Worm (Caenorhabditis elegans) whole organism, late embryonic: Measurements from ENCODE around the gene K08D9.4.

ENCODE experiments used
- C08G9.2 ChIP-seq: sonication (generic microtip); optimal IDR thresholded peaks from 2 replicates; lab custom pipeline; 2016; ENCODE audit warnings: mild to moderate bottlenecking, missing genetic modification characterization, moderate library complexity, missing compliant biosample characterization
- C38D4.7 ChIP-seq: fragments of 200-800 bp; sonication (Bioruptor generic); optimal IDR thresholded peaks from 2 replicates; lab custom pipeline; 2018; ENCODE audit warnings: mild to moderate bottlenecking, missing genetic modification characterization, moderate library complexity, missing compliant biosample characterization
- Y22D7AL.16 ChIP-seq: sonication (generic microtip); optimal IDR thresholded peaks from 2 replicates; lab custom pipeline; 2016; ENCODE audit warnings: missing genetic modification characterization, missing compliant biosample characterization
- ama-1 ChIP-seq: fragments of 150-350 bp; optimal IDR thresholded peaks from 2 replicates; lab custom pipeline; 2014
- ceh-14 ChIP-seq: sonication (generic microtip); optimal IDR thresholded peaks from 2 replicates; lab custom pipeline; 2016; ENCODE audit warnings: missing genotype, missing genetic modification characterization, missing compliant biosample characterization
- ceh-18 ChIP-seq: sonication (generic microtip); optimal IDR thresholded peaks from 2 replicates; lab custom pipeline; 2016; ENCODE audit warnings: missing genetic modification characterization, missing compliant biosample characterization
- ceh-19 ChIP-seq: fragments of 200-800 bp; sonication (Bioruptor generic); optimal IDR thresholded peaks from 2 replicates; lab custom pipeline; 2018; ENCODE audit warnings: mild to moderate bottlenecking, missing genetic modification characterization, missing compliant biosample characterization
- ceh-2 ChIP-seq: sonication (generic microtip); optimal IDR thresholded peaks from 2 replicates; lab custom pipeline; 2016; ENCODE audit warnings: missing genotype, missing genetic modification characterization, missing compliant biosample characterization
- ceh-24 ChIP-seq: sonication (generic microtip); optimal IDR thresholded peaks from 2 replicates; lab custom pipeline; 2016; ENCODE audit warnings: mild to moderate bottlenecking, missing genetic modification characterization, missing compliant biosample characterization
- ceh-30 ChIP-seq: fragments of 150-350 bp; optimal IDR thresholded peaks from 2 replicates; lab custom pipeline; 2014; ENCODE audit warnings: missing biosample characterization, missing genetic modification characterization
- ceh-31 ChIP-seq: sonication (generic microtip); optimal IDR thresholded peaks from 2 replicates; lab custom pipeline; 2016; ENCODE audit warnings: missing genetic modification characterization, missing compliant biosample characterization
- ceh-34 ChIP-seq: sonication (generic microtip); optimal IDR thresholded peaks from 2 replicates; lab custom pipeline; 2016; ENCODE audit warnings: mild to moderate bottlenecking, missing genetic modification characterization, missing compliant biosample characterization
- ceh-45 ChIP-seq: fragments of 200-800 bp; sonication (Bioruptor generic); IDR thresholded peaks from 2 replicates; pipeline ENCODE4 v1.3.6; 2022; ENCODE audit warnings: missing genetic modification reagents, missing genetic modification characterization, missing compliant biosample characterization
- ceh-6 ChIP-seq: fragments of 200-800 bp; sonication (Bioruptor generic); optimal IDR thresholded peaks from 2 replicates; lab custom pipeline; 2018; ENCODE audit warnings: mild to moderate bottlenecking, missing genetic modification characterization, missing compliant biosample characterization
- ceh-9 ChIP-seq: sonication (generic microtip); optimal IDR thresholded peaks from 2 replicates; lab custom pipeline; 2016; ENCODE audit warnings: mild to moderate bottlenecking, missing genetic modification characterization, inconsistent platforms, missing compliant biosample characterization
- dmd-4 ChIP-seq: sonication (generic microtip); optimal IDR thresholded peaks from 2 replicates; lab custom pipeline; 2016; ENCODE audit warnings: borderline replicate concordance, missing genetic modification characterization, missing compliant biosample characterization
- dve-1 ChIP-seq: sonication (generic microtip); optimal IDR thresholded peaks from 2 replicates; lab custom pipeline; 2017; ENCODE audit warnings: antibody characterized with exemption, mild to moderate bottlenecking, missing genetic modification characterization, missing compliant biosample characterization
- elt-2 ChIP-seq: sonication (generic microtip); optimal IDR thresholded peaks from 2 replicates; lab custom pipeline; 2016; ENCODE audit warnings: missing genetic modification reagents, missing genetic modification characterization, missing compliant biosample characterization
- elt-4 ChIP-seq: sonication (generic microtip); optimal IDR thresholded peaks from 2 replicates; lab custom pipeline; 2016; ENCODE audit warnings: missing genetic modification characterization, missing compliant biosample characterization
- ets-4 ChIP-seq: sonication (generic microtip); optimal IDR thresholded peaks from 2 replicates; lab custom pipeline; 2016; ENCODE audit warnings: missing genetic modification characterization, missing compliant biosample characterization
- eyg-1 ChIP-seq: sonication (generic microtip); optimal IDR thresholded peaks from 2 replicates; lab custom pipeline; 2016; ENCODE audit warnings: missing genotype, missing genetic modification characterization, missing compliant biosample characterization
- fax-1 ChIP-seq: sonication (generic microtip); optimal IDR thresholded peaks from 2 replicates; lab custom pipeline; 2016; ENCODE audit warnings: missing genotype, missing genetic modification characterization, missing compliant biosample characterization
- fkh-10 ChIP-seq: fragments of 150-350 bp; optimal IDR thresholded peaks from 2 replicates; lab custom pipeline; 2014; ENCODE audit warnings: missing biosample characterization, missing genetic modification reagents, missing genetic modification characterization
- fkh-6 ChIP-seq: sonication (generic microtip); optimal IDR thresholded peaks from 2 replicates; lab custom pipeline; 2016; ENCODE audit warnings: missing genetic modification characterization, missing compliant biosample characterization
- gmeb-2 ChIP-seq: sonication (generic microtip); optimal IDR thresholded peaks from 2 replicates; lab custom pipeline; 2016; ENCODE audit warnings: missing genetic modification characterization, inconsistent platforms, missing compliant biosample characterization
- hlh-30 ChIP-seq: sonication (generic microtip); optimal IDR thresholded peaks from 2 replicates; lab custom pipeline; 2017; ENCODE audit warnings: antibody characterized with exemption, missing genetic modification characterization, missing compliant biosample characterization; ENCODE audit not compliant: insufficient read depth
- hlh-6 ChIP-seq: sonication (generic microtip); optimal IDR thresholded peaks from 2 replicates; lab custom pipeline; 2016; ENCODE audit warnings: missing genotype, missing genetic modification characterization, missing compliant biosample characterization
- hlh-8 ChIP-seq: sonication (generic microtip); optimal IDR thresholded peaks from 2 replicates; lab custom pipeline; 2016; ENCODE audit warnings: missing genotype, missing genetic modification characterization, missing compliant biosample characterization
- lim-6 ChIP-seq: sonication (generic microtip); optimal IDR thresholded peaks from 2 replicates; lab custom pipeline; 2016; ENCODE audit warnings: missing genetic modification characterization, missing compliant biosample characterization
- lin-11 ChIP-seq: fragments of 200-800 bp; sonication (Bioruptor generic); optimal IDR thresholded peaks from 2 replicates; lab custom pipeline; 2018; ENCODE audit warnings: mild to moderate bottlenecking, missing genetic modification characterization, missing compliant biosample characterization
- mec-3 ChIP-seq: sonication (generic microtip); optimal IDR thresholded peaks from 2 replicates; lab custom pipeline; 2016; ENCODE audit warnings: borderline replicate concordance, missing genetic modification characterization, missing compliant biosample characterization
- nhr-11 ChIP-seq: fragments of 150-350 bp; optimal IDR thresholded peaks from 2 replicates; lab custom pipeline; 2014; ENCODE audit warnings: missing biosample characterization, missing genetic modification characterization
- npax-4 ChIP-seq: sonication (generic microtip); optimal IDR thresholded peaks from 2 replicates; lab custom pipeline; 2016; ENCODE audit warnings: missing genetic modification characterization, missing compliant biosample characterization
- odd-2 ChIP-seq: sonication (generic microtip); optimal IDR thresholded peaks from 2 replicates; lab custom pipeline; 2017; ENCODE audit warnings: antibody characterized with exemption, mild to moderate bottlenecking, missing genetic modification characterization, missing compliant biosample characterization
- pag-3 ChIP-seq: sonication (generic microtip); optimal IDR thresholded peaks from 2 replicates; lab custom pipeline; 2016; ENCODE audit warnings: missing compliant biosample characterization, missing genetic modification characterization, borderline replicate concordance
- pat-9 ChIP-seq: fragments of 200-800 bp; sonication (Bioruptor generic); optimal IDR thresholded peaks from 2 replicates; lab custom pipeline; 2018; ENCODE audit warnings: mild to moderate bottlenecking, missing genetic modification characterization, moderate library complexity, missing compliant biosample characterization
- pha-4 ChIP-seq: fragments of 150-350 bp; optimal IDR thresholded peaks from 2 replicates; lab custom pipeline; 2018; ENCODE audit warnings: missing biosample characterization, missing genetic modification reagents, missing genetic modification characterization
- ref-2 ChIP-seq: sonication (generic microtip); optimal IDR thresholded peaks from 2 replicates; lab custom pipeline; 2016; ENCODE audit warnings: missing genetic modification characterization, missing compliant biosample characterization
- rnt-1 ChIP-seq: sonication (generic microtip); optimal IDR thresholded peaks from 2 replicates; lab custom pipeline; 2016; ENCODE audit warnings: missing genetic modification characterization, missing compliant biosample characterization
- sdc-2 ChIP-seq: sonication (generic microtip); optimal IDR thresholded peaks from 2 replicates; lab custom pipeline; 2016; ENCODE audit warnings: missing genotype, missing genetic modification characterization, missing compliant biosample characterization
- sox-2 ChIP-seq: fragments of 200-800 bp; sonication (Bioruptor generic); IDR thresholded peaks from 2 replicates; pipeline ENCODE4 v1.3.6; 2022; ENCODE audit warnings: missing genetic modification reagents, missing genetic modification characterization, missing compliant biosample characterization
- sox-4 ChIP-seq: sonication (generic microtip); optimal IDR thresholded peaks from 2 replicates; lab custom pipeline; 2017; ENCODE audit warnings: mild to moderate bottlenecking, missing genetic modification characterization, inconsistent platforms, missing compliant biosample characterization
- syd-9 ChIP-seq: sonication (generic microtip); optimal IDR thresholded peaks from 2 replicates; lab custom pipeline; 2016; ENCODE audit warnings: mild to moderate bottlenecking, missing genetic modification characterization, moderate library complexity, missing compliant biosample characterization
- tbx-2 ChIP-seq: sonication (generic microtip); optimal IDR thresholded peaks from 2 replicates; lab custom pipeline; 2016; ENCODE audit warnings: missing genetic modification characterization, missing compliant biosample characterization
- tbx-7 ChIP-seq: sonication (generic microtip); optimal IDR thresholded peaks from 2 replicates; lab custom pipeline; 2016; ENCODE audit warnings: missing genotype, missing genetic modification characterization, missing compliant biosample characterization
- unc-3 ChIP-seq, 2 experiments: fragments of 200-800 bp in 1 of 2; sonication (Bioruptor generic) in 1 of 2; sonication (generic microtip) in 1 of 2; conservative IDR thresholded peaks in 1 of 2; optimal IDR thresholded peaks in 1 of 2; 2 replicates each; pipeline versions ENCODE4 v1.3.6 to Lab custom; 2016 to 2022; ENCODE audit warnings: missing compliant biosample characterization in 2 of 2, missing genetic modification characterization in 2 of 2, missing genetic modification reagents in 1 of 2
- unc-42 ChIP-seq: sonication (generic microtip); optimal IDR thresholded peaks from 2 replicates; lab custom pipeline; 2016; ENCODE audit warnings: missing genotype, missing genetic modification characterization, missing compliant biosample characterization
- unc-55 ChIP-seq: sonication (generic microtip); optimal IDR thresholded peaks from 2 replicates; lab custom pipeline; 2017; ENCODE audit warnings: missing biosample characterization, missing genetic modification reagents, missing genetic modification characterization
- unc-86 ChIP-seq: sonication (generic microtip); optimal IDR thresholded peaks from 2 replicates; lab custom pipeline; 2016; ENCODE audit warnings: missing genetic modification characterization, missing compliant biosample characterization
- zip-5 ChIP-seq: sonication (generic microtip); optimal IDR thresholded peaks from 2 replicates; lab custom pipeline; 2016; ENCODE audit warnings: missing genetic modification characterization, missing compliant biosample characterization

K08D9.4 gene

ce11 chrV:3218604-3219003 is 18.4 kb upstream of the K08D9.4 start:
- TF ChIP-seq mec-3 (no peak), sox-2 (GFP tag; lab: Robert Waterston, UW) (no peak), ref-2 (peak; percentile 60), syd-9 (tag; lab: Kevin White, UChicago) (no peak), zip-5 (tag; lab: Kevin White, UChicago) (peak; percentile 64), ceh-31 (tag; lab: Kevin White, UChicago) (peak; percentile 76), Y22D7AL.16 (tag; lab: Kevin White, UChicago) (no peak), unc-55 (GFP tag; lab: Kevin White, UChicago) (no peak), odd-2 (tag; lab: Kevin White, UChicago) (no peak), dmd-4 (no peak), elt-2 (peak; percentile 5), hlh-6 (tag; lab: Kevin White, UChicago) (no peak), nhr-11 (no peak), pag-3 (tag; lab: Kevin White, UChicago) (no peak), ceh-6 (GFP tag; lab: Kevin White, UChicago) (no peak), lim-6 (tag; lab: Kevin White, UChicago) (peak; percentile 29), sdc-2 (tag; lab: Kevin White, UChicago) (no peak), npax-4 (tag; lab: Kevin White, UChicago) (no peak), unc-86 (tag; lab: Kevin White, UChicago) (no peak), fax-1 (no peak), ceh-34 (no peak), ets-4 (tag; lab: Kevin White, UChicago) (no peak), eyg-1 (tag; lab: Kevin White, UChicago) (no peak), ceh-45 (no peak), ceh-2 (tag; lab: Kevin White, UChicago) (peak; percentile 47), pat-9 (tag; lab: Kevin White, UChicago) (no peak), tbx-2 (tag; lab: Kevin White, UChicago) (peak; percentile 77), ceh-24 (tag; lab: Kevin White, UChicago) (no peak), pha-4 (tag; lab: Kevin White, UChicago) (no peak), ceh-9 (tag; lab: Kevin White, UChicago) (no peak), tbx-7 (peak; percentile 28), hlh-8 (tag; lab: Kevin White, UChicago) (no peak), ceh-18 (tag; lab: Kevin White, UChicago) (no peak), C08G9.2 (tag; lab: Kevin White, UChicago) (peak; percentile 69), ceh-14 (tag; lab: Kevin White, UChicago) (peak; percentile 25), C38D4.7 (GFP tag; lab: Kevin White, UChicago) (peak; percentile 26), fkh-6 (peak; percentile 27), fkh-10 (GFP tag; lab: Kevin White, UChicago) (no peak), unc-42 (tag; lab: Kevin White, UChicago) (no peak), lin-11 (tag; lab: Kevin White, UChicago) (no peak), rnt-1 (tag; lab: Kevin White, UChicago) (peak; percentile 12)

- no peak for TF ChIP-seq ceh-30 (tag; lab: Kevin White, UChicago)
These were observed 9.9 kb upstream of the K08D9.4 start, which contains the start of gene apx-1 for ce11 chrV:3210147-3210546. Gene apx-1, plus strand, starts transcription at chrV:3210196.

- TF ChIP-seq sdc-2 (tag; lab: Kevin White, UChicago) (no peak), sox-4 (no peak), fax-1 (no peak), dve-1 (tag; lab: Kevin White, UChicago) (no peak), fkh-10 (GFP tag; lab: Kevin White, UChicago) (no peak), ref-2 (no peak), tbx-7 (no peak), npax-4 (tag; lab: Kevin White, UChicago) (no peak), ceh-19 (GFP tag; lab: Kevin White, UChicago) (no peak), ceh-14 (tag; lab: Kevin White, UChicago) (no peak), lin-11 (tag; lab: Kevin White, UChicago) (no peak), ceh-45 (no peak), ceh-30 (tag; lab: Kevin White, UChicago) (no peak), mec-3 (no peak), elt-4 (tag; lab: Kevin White, UChicago) (no peak), ama-1 (lab: Kevin White, UChicago) (no peak), unc-3 (GFP tag; conservative IDR thresholded peaks at IDR 0.05; lab: Robert Waterston, UW) (no peak), unc-3 (tag; optimal IDR thresholded peaks at IDR 0.05; lab: Kevin White, UChicago) (no peak), gmeb-2 (tag; lab: Kevin White, UChicago) (no peak), hlh-30 (tag; lab: Kevin White, UChicago) (no peak)
These were observed 8.7 kb upstream of the K08D9.4 start for ce11 chrV:3208940-3209339.
